Worm (Caenorhabditis elegans) whole organism, midembryonic: ENCODE data around the gene rpl-35.

ENCODE experiments used
- T22C8.4 ChIP-seq: fragments of 200-800 bp; sonication (Bioruptor generic); IDR thresholded peaks from 2 replicates; pipeline ENCODE4 v1.3.6; 2022; ENCODE audit warnings: missing genetic modification characterization, missing compliant biosample characterization
- cog-1 ChIP-seq: sonication (generic microtip); optimal IDR thresholded peaks from 2 replicates; lab custom pipeline; 2016; ENCODE audit warnings: missing genetic modification characterization, missing compliant biosample characterization
- flt-1 ChIP-seq: fragments of 200-800 bp; sonication (Bioruptor generic); IDR thresholded peaks from 2 replicates; pipeline ENCODE4 v1.3.6; 2022; ENCODE audit warnings: missing genetic modification characterization, missing compliant biosample characterization
- klf-2 ChIP-seq: fragments of 200-800 bp; sonication (Bioruptor generic); conservative IDR thresholded peaks from 2 replicates; pipeline ENCODE4 v1.3.6; 2022; ENCODE audit warnings: missing genetic modification reagents, missing genetic modification characterization, missing compliant biosample characterization
- med-1 ChIP-seq: sonication (generic microtip); optimal IDR thresholded peaks from 2 replicates; lab custom pipeline; 2017; ENCODE audit warnings: missing genetic modification characterization, mild to moderate bottlenecking, missing compliant biosample characterization, antibody characterized with exemption, missing genetic modification reagents; ENCODE audit not compliant: insufficient read depth
- ref-1 ChIP-seq: fragments of 200-800 bp; sonication (Bioruptor generic); conservative IDR thresholded peaks from 2 replicates; pipeline ENCODE4 v1.3.6; 2022; ENCODE audit warnings: missing genetic modification reagents, missing genetic modification characterization, missing compliant biosample characterization
- tab-1 ChIP-seq: fragments of 200-800 bp; sonication (Bioruptor generic); IDR thresholded peaks from 2 replicates; pipeline ENCODE4 v1.3.6; 2022; ENCODE audit warnings: missing genetic modification characterization, missing compliant biosample characterization
- ztf-23 ChIP-seq: fragments of 200-800 bp; sonication (Bioruptor generic); IDR thresholded peaks from 2 replicates; pipeline ENCODE4 v1.3.6; 2022; ENCODE audit warnings: missing genetic modification reagents, missing genetic modification characterization, missing compliant biosample characterization
- ztf-29 ChIP-seq: fragments of 200-800 bp; sonication (Bioruptor generic); IDR thresholded peaks from 2 replicates; pipeline ENCODE4 v1.3.6; 2022; ENCODE audit warnings: missing genetic modification reagents, missing genetic modification characterization, missing compliant biosample characterization

rpl-35 gene

DNA sequence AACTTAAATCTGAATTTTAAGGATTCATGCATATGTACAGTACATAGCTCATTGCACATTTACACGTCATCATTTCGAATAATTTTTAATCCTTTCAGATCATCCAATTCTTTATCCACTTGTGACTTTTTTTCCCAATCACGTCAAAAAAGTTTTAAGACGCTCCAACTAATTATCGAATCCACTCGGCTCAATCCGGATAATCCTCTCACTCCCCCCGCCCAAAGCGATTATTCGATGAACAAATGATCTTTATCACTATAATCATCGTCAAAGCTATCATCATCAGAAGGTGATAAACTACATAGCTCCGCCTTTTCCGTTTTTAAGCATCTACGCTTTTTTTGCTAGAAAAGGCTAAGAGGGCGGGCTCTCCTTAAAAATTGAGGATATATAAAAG, 17.4 kb upstream of the rpl-35 start:
- TF ChIP-seq ztf-23 (GFP tag; lab: Robert Waterston, UW) (no peak), T22C8.4 (GFP tag; lab: Robert Waterston, UW) (no peak), flt-1 (GFP tag; lab: Robert Waterston, UW) (no peak), klf-2 (GFP tag; lab: Robert Waterston, UW) (no peak), tab-1 (GFP tag; lab: Robert Waterston, UW) (no peak), ztf-29 (GFP tag; lab: Robert Waterston, UW) (no peak), med-1 (no peak), ref-1 (GFP tag; lab: Robert Waterston, UW) (no peak), cog-1 (no peak)

DNA sequence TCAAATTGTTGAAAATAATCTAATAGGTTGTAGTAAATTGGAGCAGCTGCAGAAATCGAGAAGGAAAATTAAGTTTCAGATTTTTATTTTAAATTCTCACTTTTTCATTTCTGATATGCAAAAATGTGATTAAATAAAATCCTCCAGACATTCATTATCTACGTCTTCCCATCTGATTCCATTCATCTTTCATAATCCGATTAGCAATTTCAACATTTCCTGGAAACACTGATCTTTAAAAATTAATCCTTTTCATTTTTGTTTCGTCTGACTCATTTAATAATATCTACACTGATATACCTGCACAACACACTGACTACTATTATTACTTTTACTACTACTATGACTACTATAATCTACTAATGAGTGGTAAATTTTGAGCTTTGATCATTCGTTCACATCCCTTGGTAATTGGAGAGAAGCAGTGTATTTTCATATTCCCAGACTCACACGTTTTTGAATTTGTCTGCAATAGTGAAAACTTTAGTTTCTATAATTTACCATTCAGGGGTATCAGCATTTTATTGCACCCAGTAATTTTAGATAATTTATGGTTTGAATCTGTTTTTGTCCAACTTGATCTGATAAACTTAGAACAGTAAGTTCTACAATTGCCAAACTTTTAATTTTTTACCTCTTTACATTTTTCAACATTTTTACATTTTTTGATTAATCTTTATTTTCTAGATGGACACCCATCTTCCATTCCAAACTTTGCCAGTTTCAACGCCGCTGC, 15.9 kb upstream of the rpl-35 start, which contains the start of gene ceh-23:
ceh-23 (plus strand) TSS at position 686 of the 736 bp plus-strand sequence.
- TF ChIP-seq ztf-29 (GFP tag; lab: Robert Waterston, UW) (no peak), tab-1 (GFP tag; lab: Robert Waterston, UW) (no peak), klf-2 (GFP tag; lab: Robert Waterston, UW) (no peak), ref-1 (GFP tag; lab: Robert Waterston, UW) (no peak), T22C8.4 (GFP tag; lab: Robert Waterston, UW) (no peak), ztf-23 (GFP tag; lab: Robert Waterston, UW) (no peak)

DNA sequence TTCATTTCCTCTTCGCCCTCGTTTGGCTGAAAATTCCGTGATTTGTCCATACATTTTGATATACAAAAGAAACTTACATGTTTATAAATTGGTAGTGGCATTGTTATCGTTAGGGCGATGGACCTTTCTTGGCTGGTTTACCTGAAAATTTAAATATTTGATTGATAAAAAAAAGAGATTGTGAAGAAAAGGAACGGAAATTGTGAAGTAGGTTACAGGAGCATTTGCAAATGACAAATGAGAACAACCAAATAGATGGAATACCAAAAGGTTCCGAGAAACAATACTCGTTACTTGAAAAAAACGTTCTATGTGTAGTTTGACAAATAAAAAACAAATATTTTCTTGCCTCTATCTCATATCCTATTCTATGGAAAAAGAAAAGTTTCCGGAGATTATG, 11.4 kb upstream of the rpl-35 start, which contains the start of gene ZK652.8:
ZK652.8 (minus strand) TSS at position 101 of the 400 bp plus-strand sequence.
- TF ChIP-seq flt-1 (GFP tag; lab: Robert Waterston, UW) (no peak), ztf-23 (GFP tag; lab: Robert Waterston, UW) (no peak)

DNA sequence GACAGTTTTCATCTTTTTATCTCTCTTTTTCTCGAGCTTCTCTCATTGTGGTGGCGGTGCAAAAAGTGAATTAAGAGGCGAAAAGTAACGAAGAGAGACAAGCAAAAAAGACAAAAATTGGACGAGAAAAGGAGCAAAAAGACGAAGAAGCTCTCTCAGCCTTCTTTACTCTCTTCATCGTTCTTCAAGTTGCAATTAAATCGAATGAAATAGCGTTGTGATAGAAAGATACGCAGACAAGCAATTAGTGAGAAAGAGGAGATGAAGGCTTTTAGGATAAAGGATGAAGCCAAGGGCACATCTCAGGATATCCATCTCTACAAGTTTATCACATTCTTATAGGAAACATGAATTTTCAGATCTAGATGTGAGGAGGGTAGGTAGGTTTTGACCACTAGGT, 6.8 kb upstream of the rpl-35 start:
- TF ChIP-seq T22C8.4 (GFP tag; lab: Robert Waterston, UW) (no peak), cog-1 (no peak), tab-1 (GFP tag; lab: Robert Waterston, UW) (no peak), med-1 (no peak), ref-1 (GFP tag; lab: Robert Waterston, UW) (no peak), flt-1 (GFP tag; lab: Robert Waterston, UW) (no peak), ztf-29 (GFP tag; lab: Robert Waterston, UW) (no peak), klf-2 (GFP tag; lab: Robert Waterston, UW) (no peak), ztf-23 (GFP tag; lab: Robert Waterston, UW) (no peak)

- TF ChIP-seq ztf-29 (GFP tag; lab: Robert Waterston, UW) (no peak), med-1 (no peak), cog-1 (no peak), flt-1 (GFP tag; lab: Robert Waterston, UW) (no peak), T22C8.4 (GFP tag; lab: Robert Waterston, UW) (no peak), klf-2 (GFP tag; lab: Robert Waterston, UW) (no peak), ref-1 (GFP tag; lab: Robert Waterston, UW) (no peak)
Observed at ce11 chrIII:7855468-7855867, 534 bp downstream of the rpl-35 start.

- TF ChIP-seq tab-1 (GFP tag; lab: Robert Waterston, UW) (no peak), cog-1 (no peak), ztf-23 (GFP tag; lab: Robert Waterston, UW) (no peak), ztf-29 (GFP tag; lab: Robert Waterston, UW) (no peak), flt-1 (GFP tag; lab: Robert Waterston, UW) (no peak), ref-1 (GFP tag; lab: Robert Waterston, UW) (no peak), T22C8.4 (GFP tag; lab: Robert Waterston, UW) (no peak), med-1 (no peak), klf-2 (GFP tag; lab: Robert Waterston, UW) (no peak)
Observed at ce11 chrIII:7857142-7857541, 2.2 kb downstream of the rpl-35 start, which contains the start of gene tag-307. TSS of gene tag-307 (minus strand) at chrIII:7857242.

ce11 chrIII:7858407-7859029, 3.6 kb downstream of the rpl-35 start, which contains the start of the genes coq-5 and ufm-1:
TSS of gene coq-5 (minus strand) at chrIII:7858457.
TSS of gene ufm-1 (plus strand) at chrIII:7858979.
- TF ChIP-seq ztf-29 (GFP tag; lab: Robert Waterston, UW) (no peak), ztf-23 (GFP tag; lab: Robert Waterston, UW) (no peak), klf-2 (GFP tag; lab: Robert Waterston, UW) (no peak), cog-1 (no peak), tab-1 (GFP tag; lab: Robert Waterston, UW) (no peak), med-1 (no peak)

DNA sequence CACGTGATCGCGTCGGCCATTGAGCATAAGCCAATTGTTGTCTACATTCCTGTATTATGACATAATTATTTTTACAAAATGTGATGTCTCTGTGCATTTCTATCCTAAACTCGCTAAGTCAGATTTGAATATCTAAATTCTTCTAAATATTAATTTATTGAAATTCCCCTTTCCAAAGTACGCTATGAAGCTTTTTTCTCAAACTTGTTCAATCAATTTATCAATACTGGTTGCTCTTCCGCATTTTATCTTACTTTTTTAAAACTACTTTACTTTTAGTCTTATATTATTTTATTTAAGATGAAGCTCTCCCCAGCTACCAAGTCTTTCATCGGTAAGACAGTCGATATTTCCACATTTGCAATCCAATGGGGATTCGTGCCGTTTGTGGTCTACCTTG, 4.4 kb downstream of the rpl-35 start, which contains the start of gene tomm-7:
tomm-7 (plus strand) TSS at position 301 of the 400 bp plus-strand sequence.
- TF ChIP-seq flt-1 (GFP tag; lab: Robert Waterston, UW): no peak
- no peak for TF ChIP-seq ztf-23 (GFP tag; lab: Robert Waterston, UW)
- no peak for TF ChIP-seq tab-1 (GFP tag; lab: Robert Waterston, UW)
- no peak for TF ChIP-seq T22C8.4 (GFP tag; lab: Robert Waterston, UW)

DNA sequence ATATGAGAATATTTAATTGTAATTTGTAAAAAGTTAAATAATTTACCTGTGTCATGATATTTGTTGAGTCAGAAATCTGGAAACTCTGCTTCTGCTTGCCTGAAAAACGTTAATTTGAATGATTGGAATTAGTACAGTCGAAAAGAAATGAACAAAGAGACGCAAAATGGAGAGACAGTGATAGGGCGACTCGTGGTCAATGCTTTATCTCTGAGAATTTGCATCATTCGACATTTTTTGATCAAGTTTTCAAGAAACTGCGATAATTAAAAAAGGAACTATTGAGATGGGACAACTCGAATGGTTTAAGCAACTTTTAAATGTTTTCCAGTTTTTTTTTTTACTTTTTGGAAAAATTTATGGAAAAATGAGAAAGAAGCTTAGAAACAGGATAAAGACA, 6.0 kb downstream of the rpl-35 start, which contains the start of gene cuc-1:
cuc-1 (minus strand) TSS at position 101 of the 400 bp plus-strand sequence.
- no peak for TF ChIP-seq T22C8.4 (GFP tag; lab: Robert Waterston, UW)
- no peak for TF ChIP-seq ztf-29 (GFP tag; lab: Robert Waterston, UW)
- no peak for TF ChIP-seq flt-1 (GFP tag; lab: Robert Waterston, UW)
- TF ChIP-seq ztf-23 (GFP tag; lab: Robert Waterston, UW): no peak
- TF ChIP-seq med-1: no peak
- TF ChIP-seq cog-1: no peak
- TF ChIP-seq ref-1 (GFP tag; lab: Robert Waterston, UW): no peak
- no peak for TF ChIP-seq tab-1 (GFP tag; lab: Robert Waterston, UW)
- TF ChIP-seq klf-2 (GFP tag; lab: Robert Waterston, UW): no peak
